Worm (Caenorhabditis elegans) whole organism, late embryonic: Measurements from ENCODE around the gene D2045.9.
"Not testable (repeated sequence)": the region's sequence is repeated elsewhere in the genome, so short reads cannot be mapped to it uniquely, and the experiment has no call there.

Source experiments
- C08G9.2 ChIP-seq: sonication (generic microtip); optimal IDR thresholded peaks from 2 replicates; lab custom pipeline; 2016; ENCODE audit warnings: mild to moderate bottlenecking, missing genetic modification characterization, moderate library complexity, missing compliant biosample characterization
- F13H6.1 ChIP-seq: sonication (generic microtip); optimal IDR thresholded peaks from 2 replicates; lab custom pipeline; 2016; ENCODE audit warnings: missing genetic modification characterization, missing compliant biosample characterization
- Y22D7AL.16 ChIP-seq: sonication (generic microtip); optimal IDR thresholded peaks from 2 replicates; lab custom pipeline; 2016; ENCODE audit warnings: missing genetic modification characterization, missing compliant biosample characterization
- ama-1 ChIP-seq: fragments of 150-350 bp; optimal IDR thresholded peaks from 2 replicates; lab custom pipeline; 2014
- ceh-14 ChIP-seq: sonication (generic microtip); optimal IDR thresholded peaks from 2 replicates; lab custom pipeline; 2016; ENCODE audit warnings: missing genotype, missing genetic modification characterization, missing compliant biosample characterization
- ceh-18 ChIP-seq: sonication (generic microtip); optimal IDR thresholded peaks from 2 replicates; lab custom pipeline; 2016; ENCODE audit warnings: missing genetic modification characterization, missing compliant biosample characterization
- ceh-31 ChIP-seq: sonication (generic microtip); optimal IDR thresholded peaks from 2 replicates; lab custom pipeline; 2016; ENCODE audit warnings: missing genetic modification characterization, missing compliant biosample characterization
- ceh-34 ChIP-seq: sonication (generic microtip); optimal IDR thresholded peaks from 2 replicates; lab custom pipeline; 2016; ENCODE audit warnings: mild to moderate bottlenecking, missing genetic modification characterization, missing compliant biosample characterization
- ceh-6 ChIP-seq: fragments of 200-800 bp; sonication (Bioruptor generic); optimal IDR thresholded peaks from 2 replicates; lab custom pipeline; 2018; ENCODE audit warnings: mild to moderate bottlenecking, missing genetic modification characterization, missing compliant biosample characterization
- che-1 ChIP-seq: sonication (generic microtip); optimal IDR thresholded peaks from 2 replicates; lab custom pipeline; 2016; ENCODE audit warnings: mild to moderate bottlenecking, missing genetic modification characterization, missing compliant biosample characterization
- elt-2 ChIP-seq: sonication (generic microtip); optimal IDR thresholded peaks from 2 replicates; lab custom pipeline; 2016; ENCODE audit warnings: missing genetic modification reagents, missing genetic modification characterization, missing compliant biosample characterization
- elt-4 ChIP-seq: sonication (generic microtip); optimal IDR thresholded peaks from 2 replicates; lab custom pipeline; 2016; ENCODE audit warnings: missing genetic modification characterization, missing compliant biosample characterization
- eyg-1 ChIP-seq: sonication (generic microtip); optimal IDR thresholded peaks from 2 replicates; lab custom pipeline; 2016; ENCODE audit warnings: missing genotype, missing genetic modification characterization, missing compliant biosample characterization
- fax-1 ChIP-seq: sonication (generic microtip); optimal IDR thresholded peaks from 2 replicates; lab custom pipeline; 2016; ENCODE audit warnings: missing genotype, missing genetic modification characterization, missing compliant biosample characterization
- fkh-6 ChIP-seq: sonication (generic microtip); optimal IDR thresholded peaks from 2 replicates; lab custom pipeline; 2016; ENCODE audit warnings: missing genetic modification characterization, missing compliant biosample characterization
- hlh-15 ChIP-seq: sonication (generic microtip); optimal IDR thresholded peaks from 2 replicates; lab custom pipeline; 2016; ENCODE audit warnings: missing genetic modification characterization, missing compliant biosample characterization
- hlh-6 ChIP-seq: sonication (generic microtip); optimal IDR thresholded peaks from 2 replicates; lab custom pipeline; 2016; ENCODE audit warnings: missing genotype, missing genetic modification characterization, missing compliant biosample characterization
- lim-6 ChIP-seq: sonication (generic microtip); optimal IDR thresholded peaks from 2 replicates; lab custom pipeline; 2016; ENCODE audit warnings: missing genetic modification characterization, missing compliant biosample characterization
- lin-11 ChIP-seq: fragments of 200-800 bp; sonication (Bioruptor generic); optimal IDR thresholded peaks from 2 replicates; lab custom pipeline; 2018; ENCODE audit warnings: mild to moderate bottlenecking, missing genetic modification characterization, missing compliant biosample characterization
- nfya-1 ChIP-seq: sonication (generic microtip); optimal IDR thresholded peaks from 2 replicates; lab custom pipeline; 2017; ENCODE audit warnings: missing genetic modification characterization, mild to moderate bottlenecking, missing compliant biosample characterization, antibody characterized with exemption, moderate library complexity
- nhr-11 ChIP-seq: fragments of 150-350 bp; optimal IDR thresholded peaks from 2 replicates; lab custom pipeline; 2014; ENCODE audit warnings: missing biosample characterization, missing genetic modification characterization
- pag-3 ChIP-seq: sonication (generic microtip); optimal IDR thresholded peaks from 2 replicates; lab custom pipeline; 2016; ENCODE audit warnings: missing compliant biosample characterization, missing genetic modification characterization, borderline replicate concordance
- pat-9 ChIP-seq: fragments of 200-800 bp; sonication (Bioruptor generic); optimal IDR thresholded peaks from 2 replicates; lab custom pipeline; 2018; ENCODE audit warnings: mild to moderate bottlenecking, missing genetic modification characterization, moderate library complexity, missing compliant biosample characterization
- pax-1 ChIP-seq: fragments of 150-350 bp; optimal IDR thresholded peaks from 2 replicates; lab custom pipeline; 2014; ENCODE audit warnings: missing biosample characterization, missing genetic modification characterization
- pha-2 ChIP-seq: sonication (generic microtip); optimal IDR thresholded peaks from 2 replicates; lab custom pipeline; 2017; ENCODE audit warnings: mild to moderate bottlenecking, missing genetic modification characterization, missing compliant biosample characterization
- pqm-1 ChIP-seq: sonication (generic microtip); optimal IDR thresholded peaks from 2 replicates; lab custom pipeline; 2016; ENCODE audit warnings: missing genetic modification characterization, missing compliant biosample characterization
- ref-2 ChIP-seq: sonication (generic microtip); optimal IDR thresholded peaks from 2 replicates; lab custom pipeline; 2016; ENCODE audit warnings: missing genetic modification characterization, missing compliant biosample characterization
- syd-9 ChIP-seq: sonication (generic microtip); optimal IDR thresholded peaks from 2 replicates; lab custom pipeline; 2016; ENCODE audit warnings: mild to moderate bottlenecking, missing genetic modification characterization, moderate library complexity, missing compliant biosample characterization
- tbx-2 ChIP-seq: sonication (generic microtip); optimal IDR thresholded peaks from 2 replicates; lab custom pipeline; 2016; ENCODE audit warnings: missing genetic modification characterization, missing compliant biosample characterization
- tbx-7 ChIP-seq: sonication (generic microtip); optimal IDR thresholded peaks from 2 replicates; lab custom pipeline; 2016; ENCODE audit warnings: missing genotype, missing genetic modification characterization, missing compliant biosample characterization
- unc-3 ChIP-seq, 2 experiments: fragments of 200-800 bp in 1 of 2; sonication (Bioruptor generic) in 1 of 2; sonication (generic microtip) in 1 of 2; conservative IDR thresholded peaks in 1 of 2; optimal IDR thresholded peaks in 1 of 2; 2 replicates each; pipeline versions ENCODE4 v1.3.6 to Lab custom; 2016 to 2022; ENCODE audit warnings: missing compliant biosample characterization in 2 of 2, missing genetic modification characterization in 2 of 2, missing genetic modification reagents in 1 of 2
- unc-42 ChIP-seq: sonication (generic microtip); optimal IDR thresholded peaks from 2 replicates; lab custom pipeline; 2016; ENCODE audit warnings: missing genotype, missing genetic modification characterization, missing compliant biosample characterization
- unc-55 ChIP-seq: sonication (generic microtip); optimal IDR thresholded peaks from 2 replicates; lab custom pipeline; 2017; ENCODE audit warnings: missing biosample characterization, missing genetic modification reagents, missing genetic modification characterization
- unc-86 ChIP-seq: sonication (generic microtip); optimal IDR thresholded peaks from 2 replicates; lab custom pipeline; 2016; ENCODE audit warnings: missing genetic modification characterization, missing compliant biosample characterization
- zip-5 ChIP-seq: sonication (generic microtip); optimal IDR thresholded peaks from 2 replicates; lab custom pipeline; 2016; ENCODE audit warnings: missing genetic modification characterization, missing compliant biosample characterization

Gene D2045.9

ce11 chrIII:10432104-10432503 is 42.9 kb upstream of the D2045.9 start (continued):
- TF ChIP-seq eyg-1 (no peak), ama-1 (lab: Kevin White, UChicago) (no peak), elt-4 (no peak), che-1 (tag; lab: Kevin White, UChicago) (peak; percentile 64), tbx-2 (tag; lab: Kevin White, UChicago) (peak; percentile 73), Y22D7AL.16 (tag; lab: Kevin White, UChicago) (no peak), nhr-11 (tag; lab: Kevin White, UChicago) (no peak), pha-2 (tag; lab: Kevin White, UChicago) (peak; percentile 73), fkh-6 (no peak), hlh-6 (tag; lab: Kevin White, UChicago) (peak; percentile 29), unc-55 (GFP tag; lab: Kevin White, UChicago) (peak; percentile 46), pag-3 (tag; lab: Kevin White, UChicago) (no peak), lin-11 (tag; lab: Kevin White, UChicago) (peak; percentile 34), ceh-6 (peak; percentile 51), ceh-18 (peak; percentile 47), ref-2 (tag; lab: Kevin White, UChicago) (peak; percentile 29), pax-1 (tag; lab: Kevin White, UChicago) (no peak), hlh-15 (tag; lab: Kevin White, UChicago) (no peak), zip-5 (tag; lab: Kevin White, UChicago) (no peak), pat-9 (tag; lab: Kevin White, UChicago) (peak; percentile 67), unc-86 (tag; lab: Kevin White, UChicago) (no peak), tbx-7 (peak; percentile 49), syd-9 (tag; lab: Kevin White, UChicago) (peak; percentile 46)
- TF ChIP-seq, all 69 proteins: peak for 40

DNA sequence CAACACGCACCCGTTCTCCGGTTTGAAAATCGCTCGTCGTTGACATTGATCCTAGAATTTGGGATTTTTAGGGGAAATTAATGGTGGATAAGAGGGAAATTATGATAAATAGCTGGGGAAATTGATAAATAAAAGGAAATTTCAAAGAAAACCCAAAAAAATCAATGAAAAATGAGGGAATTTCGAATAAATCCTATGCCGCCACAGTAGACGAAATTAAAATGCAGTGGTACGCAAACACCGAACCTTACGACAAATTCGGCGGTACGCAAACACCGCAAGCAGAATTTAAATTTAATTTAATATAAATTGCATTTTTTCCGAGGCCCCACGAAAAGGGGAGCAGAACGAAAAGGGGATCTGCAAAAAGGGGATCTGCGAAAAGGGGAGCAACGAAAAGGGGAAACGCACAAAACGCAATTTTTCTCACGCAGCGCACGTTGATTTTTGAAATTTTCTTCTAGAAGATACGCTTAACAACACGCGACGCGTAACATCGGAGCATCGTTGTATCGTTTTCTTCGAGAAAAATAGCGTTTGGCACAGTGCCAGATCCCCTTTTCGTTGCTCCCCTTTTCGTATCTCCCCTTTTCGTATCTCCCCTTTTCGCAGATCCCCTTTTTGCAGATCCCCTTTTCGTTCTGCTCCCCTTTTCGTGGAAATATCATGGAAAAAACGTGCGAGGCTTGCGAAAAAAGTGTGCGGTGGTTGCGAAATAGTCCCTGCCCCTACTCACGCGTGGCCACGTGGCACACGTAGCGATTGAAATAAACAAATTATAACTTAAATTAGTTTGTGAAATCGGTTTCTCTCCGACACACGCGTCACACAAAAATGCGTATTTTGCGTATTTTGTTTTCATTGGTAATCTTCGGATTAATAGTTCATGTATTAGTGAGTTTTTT is 38.9 kb upstream of the D2045.9 start, which contains the start of the genes smrd-1 and enu-3.1:
Gene smrd-1 (minus strand): TSS at position 51 of the 905 bp plus-strand sequence.
Gene enu-3.1 (plus strand): TSS at position 339 of the 905 bp plus-strand sequence.
- TF ChIP-seq ceh-31 (peak; percentile 87), tbx-2 (tag; lab: Kevin White, UChicago) (peak; percentile 58), fax-1 (tag; lab: Kevin White, UChicago) (peak; percentile 31), ceh-34 (tag; lab: Kevin White, UChicago) (peak; percentile 50), F13H6.1 (tag; lab: Kevin White, UChicago) (peak; percentile 49), unc-42 (peak; percentile 99), nfya-1 (tag; lab: Kevin White, UChicago) (peak; percentile 4), unc-86 (tag; lab: Kevin White, UChicago) (peak; percentile 23), C08G9.2 (tag; lab: Kevin White, UChicago) (peak; percentile 40), ref-2 (tag; lab: Kevin White, UChicago) (peak; percentile 36), lim-6 (peak; percentile 83), ceh-18 (peak; percentile 40), ceh-14 (tag; lab: Kevin White, UChicago) (peak; percentile 97), elt-2 (tag; lab: Kevin White, UChicago) (peak; percentile 14), pqm-1 (peak; percentile 48), unc-3 (GFP tag; conservative IDR thresholded peaks at IDR 0.05; lab: Robert Waterston, UW) (0 out of 2 replicates have a peak, but pooled peaks have one; percentile 15)
- not testable (repeated sequence) for TF ChIP-seq unc-3 (tag; optimal IDR thresholded peaks at IDR 0.05; lab: Kevin White, UChicago)
- TF ChIP-seq, all 69 proteins: peak for 16; not testable (repeated sequence) for 53

ce11 chrIII:10438780-10439179 is 36.3 kb upstream of the D2045.9 start, which contains the start of gene H04D03.6:
TSS of gene H04D03.6 (minus strand) at chrIII:10438880.
- TF ChIP-seq ceh-34 (tag; lab: Kevin White, UChicago); Y22D7AL.16 (tag; lab: Kevin White, UChicago); lim-6: not testable (repeated sequence)
